Worm (Caenorhabditis elegans) whole organism, late embryonic: ENCODE results near the gene C43H6.4.

ENCODE experiments used
- F13H6.1 ChIP-seq: sonication (generic microtip); optimal IDR thresholded peaks from 2 replicates; lab custom pipeline; 2016; ENCODE audit warnings: missing genetic modification characterization, missing compliant biosample characterization
- ceh-2 ChIP-seq: sonication (generic microtip); optimal IDR thresholded peaks from 2 replicates; lab custom pipeline; 2016; ENCODE audit warnings: missing genotype, missing genetic modification characterization, missing compliant biosample characterization
- elt-2 ChIP-seq: sonication (generic microtip); optimal IDR thresholded peaks from 2 replicates; lab custom pipeline; 2016; ENCODE audit warnings: missing genetic modification reagents, missing genetic modification characterization, missing compliant biosample characterization
- tbx-2 ChIP-seq: sonication (generic microtip); optimal IDR thresholded peaks from 2 replicates; lab custom pipeline; 2016; ENCODE audit warnings: missing genetic modification characterization, missing compliant biosample characterization
- unc-55 ChIP-seq: sonication (generic microtip); optimal IDR thresholded peaks from 2 replicates; lab custom pipeline; 2017; ENCODE audit warnings: missing biosample characterization, missing genetic modification reagents, missing genetic modification characterization

DNA sequence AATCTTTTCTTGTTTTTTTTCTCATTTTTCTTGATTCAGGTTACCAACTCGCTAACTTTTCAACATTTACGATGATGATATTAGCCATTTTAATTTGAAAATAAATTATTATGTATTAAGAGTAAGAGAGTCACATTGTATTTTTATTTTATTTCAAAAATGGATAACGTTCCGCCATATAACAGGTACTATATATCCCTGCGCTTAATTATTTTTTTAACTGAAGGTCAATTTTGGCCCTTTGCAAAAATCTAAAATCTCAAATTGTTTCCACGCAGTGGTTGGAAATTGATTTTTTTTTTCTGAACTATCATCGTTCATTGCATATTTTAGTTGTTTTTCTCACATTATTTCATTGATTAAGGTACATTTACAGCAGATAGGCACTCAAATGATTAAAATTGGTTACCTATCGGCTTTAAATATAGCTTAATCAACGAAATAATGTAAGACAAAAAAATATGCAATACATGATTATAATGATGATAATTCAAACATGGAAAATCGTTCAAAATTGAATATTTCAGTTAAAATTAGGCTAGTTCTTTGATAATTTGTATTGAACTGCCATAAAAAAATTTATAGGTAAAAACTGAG, 39.0 kb upstream of the C43H6.4 start:
- no peak for TF ChIP-seq unc-55 (GFP tag; lab: Kevin White, UChicago)
- no peak for TF ChIP-seq tbx-2 (tag; lab: Kevin White, UChicago)
- TF ChIP-seq ceh-2, result no peak
- TF ChIP-seq F13H6.1 (tag; lab: Kevin White, UChicago), result no peak
- TF ChIP-seq elt-2 (tag; lab: Kevin White, UChicago), result no peak
